Worm (Caenorhabditis elegans): ENCODE results near the gene eif-3.B.

Gene eif-3.B

ce11 chrII:14778092-14778491, 17.1 kb upstream of the eif-3.B start, which contains the start of gene Y54E2A.8 (continued):
- TF ChIP-seq snpc-1.3 (tag; optimal IDR thresholded peaks at IDR 0.05; ENCODE audit: insufficient read depth) (no peak), mes-4 (tag; optimal IDR thresholded peaks at IDR 0.05) (no peak), snpc-4 (GFP tag; optimal IDR thresholded peaks at IDR 0.05) (no peak), snpc-4 (tag; optimal IDR thresholded peaks at IDR 0.05) (peak in 3 of 4 experiments; percentile 21 to 23 (median 22)), F33H1.4 (GFP tag; IDR thresholded peaks at IDR 0.05) (peak; percentile 91), mcd-1 (GFP tag; IDR thresholded peaks at IDR 0.05) (peak; percentile 41; the same call in 1 of the 2 replicates), unc-62 (GFP tag; optimal IDR thresholded peaks at IDR 0.05) (no peak), tbp1 (GFP tag; optimal IDR thresholded peaks at IDR 0.05) (no peak), lsl-1 (GFP tag; optimal IDR thresholded peaks at IDR 0.05) (peak; percentile 93), nhr-179 (tag; optimal IDR thresholded peaks at IDR 0.05) (no peak), madf-6 (GFP tag; IDR thresholded peaks at IDR 0.05) (peak; percentile 92), rpc-1 (optimal IDR thresholded peaks at IDR 0.05) (no peak), rpc-1 (tag; optimal IDR thresholded peaks at IDR 0.05) (no peak), ztf-6 (GFP tag; IDR thresholded peaks at IDR 0.05) (no peak), lsy-27 (tag; optimal IDR thresholded peaks at IDR 0.05; ENCODE audit: borderline replicate concordance, insufficient read depth) (no peak), madf-8 (GFP tag; conservative IDR thresholded peaks at IDR 0.05) (peak; percentile 82), ztf-3 (GFP tag; optimal IDR thresholded peaks at IDR 0.05) (no peak), dox-1 (GFP tag; IDR thresholded peaks at IDR 0.05) (0 out of 2 replicates have a peak, but pooled peaks have one; percentile 13), F55B11.4 (tag; optimal IDR thresholded peaks at IDR 0.05; ENCODE audit: borderline replicate concordance, insufficient read depth) (no peak), ztf-26 (tag; optimal IDR thresholded peaks at IDR 0.05) (no peak), lin-54 (GFP tag; optimal IDR thresholded peaks at IDR 0.05) (peak; percentile 40), F57A8.1 (GFP tag; optimal IDR thresholded peaks at IDR 0.05) (no peak), hmg-20 (GFP tag; IDR thresholded peaks at IDR 0.05) (no peak), gei-17 (GFP tag; optimal IDR thresholded peaks at IDR 0.05) (no peak), dpff-1 (tag; optimal IDR thresholded peaks at IDR 0.05) (no peak), F37B4.10 (GFP tag; IDR thresholded peaks at IDR 0.05) (no peak), sdz-38 (tag; optimal IDR thresholded peaks at IDR 0.05) (no peak), him-1 (tag; optimal IDR thresholded peaks at IDR 0.05) (peak; percentile 94), snpc-3.4 (tag; optimal IDR thresholded peaks at IDR 0.05) (no peak), nfya-2 (GFP tag; IDR thresholded peaks at IDR 0.05) (no peak), ztf-22 (GFP tag; optimal IDR thresholded peaks at IDR 0.05) (no peak), D2030.7 (GFP tag; IDR thresholded peaks at IDR 0.05) (peak; percentile 38; the same call in 1 of the 2 replicates), ekl-4 (GFP tag; IDR thresholded peaks at IDR 0.05) (no peak), lin-35 (GFP tag; optimal IDR thresholded peaks at IDR 0.05) (no peak), nfya-1 (tag; optimal IDR thresholded peaks at IDR 0.05; ENCODE audit: borderline replicate concordance, insufficient read depth) (no peak), nhr-90 (tag; optimal IDR thresholded peaks at IDR 0.05) (no peak), xnd-1 (tag; optimal IDR thresholded peaks at IDR 0.05) (peak; percentile 90), lag-1 (GFP tag; IDR thresholded peaks at IDR 0.05) (no peak), die-1 (tag; optimal IDR thresholded peaks at IDR 0.05) (no peak), ceh-79 (tag; optimal IDR thresholded peaks at IDR 0.05) (no peak), ceh-40 (GFP tag; IDR thresholded peaks at IDR 0.05) (no peak), Y53F4B.3 (GFP tag; IDR thresholded peaks at IDR 0.05) (no peak), aptf-3 (GFP tag; IDR thresholded peaks at IDR 0.05) (no peak), efl-1 (GFP tag; optimal IDR thresholded peaks at IDR 0.05) (peak; percentile 46), nhr-120 (GFP tag; IDR thresholded peaks at IDR 0.05) (no peak)

Data from whole organism, young adult.